Fruit fly (Drosophila melanogaster): Measurements from ENCODE around the gene MnM.

Gene MnM

dm6 chr3L:3177872-3178271, 508 bp downstream of the MnM start:
- TF ChIP-seq Sin3A (optimal IDR thresholded peaks at IDR 0.05) (no peak), psq (optimal IDR thresholded peaks at IDR 0.05) (no peak), ttk (optimal IDR thresholded peaks at IDR 0.05) (no peak), insv (optimal IDR thresholded peaks at IDR 0.05) (no peak), Myc (optimal IDR thresholded peaks at IDR 0.05) (no peak), h (optimal IDR thresholded peaks at IDR 0.05) (no peak)

- TF ChIP-seq Sin3A (optimal IDR thresholded peaks at IDR 0.05) (no peak), Myc (optimal IDR thresholded peaks at IDR 0.05) (no peak), ttk (optimal IDR thresholded peaks at IDR 0.05) (no peak), insv (optimal IDR thresholded peaks at IDR 0.05) (no peak), psq (optimal IDR thresholded peaks at IDR 0.05) (no peak), h (optimal IDR thresholded peaks at IDR 0.05) (no peak)
These were observed 5.9 kb downstream of the MnM start, which contains the start of gene CG14963 for dm6 chr3L:3172445-3172844. Gene CG14963 (minus strand): TSS chr3L:3172545.

- TF ChIP-seq h (optimal IDR thresholded peaks at IDR 0.05) (no peak), ttk (optimal IDR thresholded peaks at IDR 0.05) (no peak), Myc (optimal IDR thresholded peaks at IDR 0.05) (no peak), insv (optimal IDR thresholded peaks at IDR 0.05) (no peak), Sin3A (optimal IDR thresholded peaks at IDR 0.05) (no peak), psq (optimal IDR thresholded peaks at IDR 0.05) (no peak)
These were observed 9.3 kb downstream of the MnM start, which contains the start of the genes CG32278 and CG32281 for dm6 chr3L:3169107-3169506. Gene CG32278 (plus strand): TSS chr3L:3169286. Gene CG32281 (plus strand): TSS chr3L:3169375.

- TF ChIP-seq insv (optimal IDR thresholded peaks at IDR 0.05) = no peak
- TF ChIP-seq Myc (optimal IDR thresholded peaks at IDR 0.05) = no peak
- no peak for TF ChIP-seq ttk (optimal IDR thresholded peaks at IDR 0.05)
- no peak for TF ChIP-seq Sin3A (optimal IDR thresholded peaks at IDR 0.05)
- no peak for TF ChIP-seq h (optimal IDR thresholded peaks at IDR 0.05)
- no peak for TF ChIP-seq psq (optimal IDR thresholded peaks at IDR 0.05)
These were observed 12.1 kb downstream of the MnM start, which contains the start of gene Asciz for dm6 chr3L:3166200-3166695. Gene Asciz (minus strand): TSS chr3L:3166250.

dm6 chr3L:3165399-3165798, 13.0 kb downstream of the MnM start:
- TF ChIP-seq insv (optimal IDR thresholded peaks at IDR 0.05) (no peak), psq (optimal IDR thresholded peaks at IDR 0.05) (no peak), Myc (optimal IDR thresholded peaks at IDR 0.05) (no peak), Sin3A (optimal IDR thresholded peaks at IDR 0.05) (no peak), h (optimal IDR thresholded peaks at IDR 0.05) (no peak), ttk (optimal IDR thresholded peaks at IDR 0.05) (no peak)

- TF ChIP-seq insv (optimal IDR thresholded peaks at IDR 0.05) (no peak), Myc (optimal IDR thresholded peaks at IDR 0.05) (no peak), ttk (optimal IDR thresholded peaks at IDR 0.05) (no peak), psq (optimal IDR thresholded peaks at IDR 0.05) (no peak), Sin3A (optimal IDR thresholded peaks at IDR 0.05) (no peak), h (optimal IDR thresholded peaks at IDR 0.05) (no peak)
These were observed 13.4 kb downstream of the MnM start, which contains the start of gene CG32280 for dm6 chr3L:3164951-3165350. Gene CG32280 (plus strand): TSS chr3L:3165181.

dm6 chr3L:3162584-3162983, 15.8 kb downstream of the MnM start:
- TF ChIP-seq Myc (optimal IDR thresholded peaks at IDR 0.05) = no peak
- TF ChIP-seq insv (optimal IDR thresholded peaks at IDR 0.05) = no peak
- no peak for TF ChIP-seq psq (optimal IDR thresholded peaks at IDR 0.05)
- TF ChIP-seq ttk (optimal IDR thresholded peaks at IDR 0.05) = peak; percentile 95
- TF ChIP-seq h (optimal IDR thresholded peaks at IDR 0.05) = no peak

dm6 chr3L:3161968-3162367, 16.4 kb downstream of the MnM start, which contains the start of gene rasp:
Gene rasp (plus strand): TSS chr3L:3162180.
- TF ChIP-seq h (optimal IDR thresholded peaks at IDR 0.05) (no peak), psq (optimal IDR thresholded peaks at IDR 0.05) (no peak), Myc (optimal IDR thresholded peaks at IDR 0.05) (no peak), ttk (optimal IDR thresholded peaks at IDR 0.05) (no peak)

dm6 chr3L:3159309-3160194, 18.8 kb downstream of the MnM start, which contains the start of the genes ND-30 and CG15812:
Gene ND-30 (minus strand): TSS chr3L:3159578.
Gene CG15812 (plus strand): TSS chr3L:3159991.
- TF ChIP-seq h (optimal IDR thresholded peaks at IDR 0.05) (peak; percentile 37), psq (optimal IDR thresholded peaks at IDR 0.05) (no peak)

dm6 chr3L:3157651-3158050, 20.7 kb downstream of the MnM start:
- TF ChIP-seq Sin3A (optimal IDR thresholded peaks at IDR 0.05) = no peak
- no peak for TF ChIP-seq insv (optimal IDR thresholded peaks at IDR 0.05)
- no peak for TF ChIP-seq ttk (optimal IDR thresholded peaks at IDR 0.05)
- TF ChIP-seq psq (optimal IDR thresholded peaks at IDR 0.05) = no peak
- TF ChIP-seq h (optimal IDR thresholded peaks at IDR 0.05) = no peak

- TF ChIP-seq ttk (optimal IDR thresholded peaks at IDR 0.05) = no peak
These were observed 28.0 kb downstream of the MnM start for dm6 chr3L:3150376-3150775.

dm6 chr3L:3149060-3149872, 29.1 kb downstream of the MnM start:
- TF ChIP-seq psq (optimal IDR thresholded peaks at IDR 0.05) (no peak), h (optimal IDR thresholded peaks at IDR 0.05) (no peak), insv (optimal IDR thresholded peaks at IDR 0.05) (no peak), ttk (optimal IDR thresholded peaks at IDR 0.05) (no peak), Sin3A (optimal IDR thresholded peaks at IDR 0.05) (no peak), Myc (optimal IDR thresholded peaks at IDR 0.05) (no peak)

All from Kc167 (cell line).